Worm (Caenorhabditis elegans) whole organism, L2 larva: Measurements from ENCODE around the gene aman-2.

Source experiments
- C34F6.9 ChIP-seq: fragments of 150-350 bp; optimal IDR thresholded peaks from 2 replicates; lab custom pipeline; 2014; ENCODE audit warnings: missing biosample characterization, missing genetic modification characterization
- F13H6.1 ChIP-seq: sonication (generic microtip); optimal IDR thresholded peaks from 2 replicates; lab custom pipeline; 2016; ENCODE audit warnings: missing genetic modification characterization, missing compliant biosample characterization
- ZK546.5 ChIP-seq: sonication (generic microtip); optimal IDR thresholded peaks from 2 replicates; lab custom pipeline; 2017; ENCODE audit warnings: missing biosample characterization, missing genetic modification characterization
- ceh-82 ChIP-seq: fragments of 150-350 bp; optimal IDR thresholded peaks from 2 replicates; lab custom pipeline; 2014; ENCODE audit warnings: missing biosample characterization, missing genetic modification characterization
- lin-11 ChIP-seq: fragments of 150-350 bp; sonication (generic microtip); optimal IDR thresholded peaks from 2 replicates; lab custom pipeline; 2014; ENCODE audit warnings: missing biosample characterization, missing genetic modification characterization, inconsistent platforms, mixed read lengths
- mab-5 ChIP-seq: fragments of 150-350 bp; optimal IDR thresholded peaks from 2 replicates; lab custom pipeline; 2014; ENCODE audit warnings: missing biosample characterization, missing genetic modification characterization
- nhr-12 ChIP-seq: fragments of 150-350 bp; optimal IDR thresholded peaks from 2 replicates; lab custom pipeline; 2014; ENCODE audit warnings: missing biosample characterization, missing genetic modification characterization
- nhr-129 ChIP-seq: fragments of 150-350 bp; optimal IDR thresholded peaks from 2 replicates; lab custom pipeline; 2014; ENCODE audit warnings: missing biosample characterization, missing genetic modification characterization
- skn-1 ChIP-seq: sonication (generic microtip); optimal IDR thresholded peaks from 2 replicates; lab custom pipeline; 2017; ENCODE audit warnings: missing biosample characterization, missing genetic modification characterization
- unc-62 ChIP-seq: fragments of 150-350 bp; optimal IDR thresholded peaks from 2 replicates; lab custom pipeline; 2014; ENCODE audit warnings: missing biosample characterization, missing genetic modification reagents, missing genetic modification characterization

- TF ChIP-seq nhr-129 = no peak
- no peak for TF ChIP-seq F13H6.1 (tag; lab: Kevin White, UChicago)
- TF ChIP-seq ZK546.5 (tag; lab: Kevin White, UChicago) = no peak
- no peak for TF ChIP-seq C34F6.9 (tag; lab: Kevin White, UChicago)
- no peak for TF ChIP-seq mab-5 (tag; lab: Kevin White, UChicago)
- no peak for TF ChIP-seq ceh-82
- no peak for TF ChIP-seq nhr-12
- TF ChIP-seq lin-11 (tag; lab: Kevin White, UChicago) = no peak
- TF ChIP-seq unc-62 (GFP tag; lab: Kevin White, UChicago) = no peak
- no peak for TF ChIP-seq skn-1 (tag; lab: Kevin White, UChicago)
Observed at ce11 chrV:11940329-11940728, 7.3 kb upstream of the aman-2 start.
